Fruit fly (Drosophila melanogaster) whole organism: ENCODE results near the gene Rh4.

ENCODE experiments used
- CG8478 ChIP-seq: fragments of >200 bp; optimal IDR thresholded peaks from 2 replicates; lab custom pipeline; 2018; ENCODE audit warnings: inconsistent platforms
- Dll ChIP-seq: fragments of >200 bp; optimal IDR thresholded peaks from 2 replicates; lab custom pipeline; 2017
- psq ChIP-seq: fragments of >200 bp; optimal IDR thresholded peaks from 2 replicates; lab custom pipeline; 2017

- TF ChIP-seq psq (lab: Kevin White, UChicago) = no peak
- no peak for TF ChIP-seq CG8478 (lab: Kevin White, UChicago)
- TF ChIP-seq Dll (lab: Kevin White, UChicago) = no peak
Observed at dm6 chr3L:16811908-16812307, 50.4 kb downstream of the Rh4 start.
